Fruit fly (Drosophila melanogaster): ENCODE results near the gene Grx3.
A peak's percentile ranks its signal among the peaks of the same experiment; 100 is the strongest.

Gene Grx3

dm6 chr2L:13378488-13378964, 12.3 kb downstream of the Grx3 start, which contains the start of the genes CG9302 and beta'COP (continued):
- TF ChIP-seq CG15011 (GFP tag; optimal IDR thresholded peaks at IDR 0.05) (no peak), Vsx1 (GFP tag; optimal IDR thresholded peaks at IDR 0.05) (no peak), CG4404 (GFP tag; IDR thresholded peaks at IDR 0.05) (peak; percentile 72), CG14050 (GFP tag; IDR thresholded peaks at IDR 0.05) (no peak), z (GFP tag; IDR thresholded peaks at IDR 0.05) (no peak), sug (tag; optimal IDR thresholded peaks at IDR 0.05) (peak; percentile 85), trem (tag; optimal IDR thresholded peaks at IDR 0.05) (peak; percentile 68), NC2α (GFP tag; optimal IDR thresholded peaks at IDR 0.05) (no peak), exex (tag; optimal IDR thresholded peaks at IDR 0.05) (peak; percentile 51), CG12104 (GFP tag; optimal IDR thresholded peaks at IDR 0.05) (peak; percentile 64), CG7372 (GFP tag; IDR thresholded peaks at IDR 0.05) (no peak; the same call in 1 of the 2 replicates), Xrp1 (GFP tag; IDR thresholded peaks at IDR 0.05) (peak; percentile 52), lilli (GFP tag; optimal IDR thresholded peaks at IDR 0.05) (peak; percentile 77), pita (GFP tag; optimal IDR thresholded peaks at IDR 0.05) (no peak), Neu2 (GFP tag; optimal IDR thresholded peaks at IDR 0.05; ENCODE audit: borderline replicate concordance) (no peak), CG6689 (GFP tag; IDR thresholded peaks at IDR 0.05) (peak; percentile 56), H2.0 (GFP tag; IDR thresholded peaks at IDR 0.05) (no peak), E2f1 (GFP tag; IDR thresholded peaks at IDR 0.05) (no peak), Mes4 (GFP tag; optimal IDR thresholded peaks at IDR 0.05) (no peak), ato (GFP tag; IDR thresholded peaks at IDR 0.05; ENCODE audit: partially characterized antibody) (no peak), en (GFP tag; optimal IDR thresholded peaks at IDR 0.05) (no peak), CG17802 (tag; optimal IDR thresholded peaks at IDR 0.05) (peak; percentile 16), Chrac-16 (GFP tag; optimal IDR thresholded peaks at IDR 0.05) (peak; percentile 66), CG5180 (GFP tag; optimal IDR thresholded peaks at IDR 0.05) (no peak), ash1 (GFP tag; optimal IDR thresholded peaks at IDR 0.05) (no peak), CG8478 (optimal IDR thresholded peaks at IDR 0.05) (no peak), jumu (GFP tag; optimal IDR thresholded peaks at IDR 0.05) (no peak), disco-r (GFP tag; optimal IDR thresholded peaks at IDR 0.05) (no peak), seq (GFP tag; IDR thresholded peaks at IDR 0.05) (no peak), CG13287 (GFP tag; IDR thresholded peaks at IDR 0.05; ENCODE audit: partially characterized antibody) (peak; percentile 74), Dp (GFP tag; optimal IDR thresholded peaks at IDR 0.05) (peak; percentile 5), CG14441 (GFP tag; IDR thresholded peaks at IDR 0.05) (peak; percentile 48), CG2202 (tag; optimal IDR thresholded peaks at IDR 0.05) (peak; percentile 10), sens (GFP tag) (peak; percentile 86), dmrt11E (tag; optimal IDR thresholded peaks at IDR 0.05) (peak; percentile 67), lbe (GFP tag; optimal IDR thresholded peaks at IDR 0.05) (peak; percentile 66), CG7786 (GFP tag; optimal IDR thresholded peaks at IDR 0.05) (peak; percentile 48), ftz-f1 (GFP tag; optimal IDR thresholded peaks at IDR 0.05) (no peak), chinmo (GFP tag; IDR thresholded peaks at IDR 0.05; ENCODE audit: partially characterized antibody) (no peak), CG11695 (GFP tag; IDR thresholded peaks at IDR 0.05) (no peak), zen2 (GFP tag; IDR thresholded peaks at IDR 0.05; ENCODE audit: partially characterized antibody) (no peak; the same call in 2 of the 3 replicates), CG32772 (GFP tag; IDR thresholded peaks at IDR 0.05) (no peak), pb (GFP tag; optimal IDR thresholded peaks at IDR 0.05) (no peak), D19B (GFP tag; optimal IDR thresholded peaks at IDR 0.05) (no peak), vfl (GFP tag; optimal IDR thresholded peaks at IDR 0.05) (peak; percentile 19), CG16815 (GFP tag; optimal IDR thresholded peaks at IDR 0.05) (peak; percentile 65), gcm2 (GFP tag; optimal IDR thresholded peaks at IDR 0.05) (no peak), CG10979 (tag; optimal IDR thresholded peaks at IDR 0.05) (peak; percentile 55), CG10565 (GFP tag; optimal IDR thresholded peaks at IDR 0.05) (no peak), CG4854 (GFP tag; optimal IDR thresholded peaks at IDR 0.05) (peak; percentile 31), emc (GFP tag; optimal IDR thresholded peaks at IDR 0.05) (no peak), Pdp1 (GFP tag; optimal IDR thresholded peaks at IDR 0.05) (peak; percentile 15 to 57)
